Worm (Caenorhabditis elegans) whole organism, L2 larva: Measurements from ENCODE around the gene ZK669.3.

ENCODE experiments used
- C34F6.9 ChIP-seq: fragments of 150-350 bp; optimal IDR thresholded peaks from 2 replicates; lab custom pipeline; 2014; ENCODE audit warnings: missing biosample characterization, missing genetic modification characterization
- F13H6.1 ChIP-seq: sonication (generic microtip); optimal IDR thresholded peaks from 2 replicates; lab custom pipeline; 2016; ENCODE audit warnings: missing genetic modification characterization, missing compliant biosample characterization
- R02D3.7 ChIP-seq: fragments of 150-350 bp; optimal IDR thresholded peaks from 2 replicates; lab custom pipeline; 2014; ENCODE audit warnings: missing biosample characterization, missing genetic modification characterization
- Y55F3AM.14 ChIP-seq: fragments of 200-800 bp; sonication (Bioruptor generic); optimal IDR thresholded peaks from 2 replicates; lab custom pipeline; 2018; ENCODE audit warnings: mild to moderate bottlenecking, missing genetic modification characterization, missing compliant biosample characterization
- ZK546.5 ChIP-seq: sonication (generic microtip); optimal IDR thresholded peaks from 2 replicates; lab custom pipeline; 2017; ENCODE audit warnings: missing biosample characterization, missing genetic modification characterization
- alr-1 ChIP-seq: fragments of 150-350 bp; optimal IDR thresholded peaks from 2 replicates; lab custom pipeline; 2014; ENCODE audit warnings: missing biosample characterization, missing genetic modification characterization
- aly-2 ChIP-seq: fragments of 150-350 bp; optimal IDR thresholded peaks from 2 replicates; lab custom pipeline; 2014; ENCODE audit warnings: missing biosample characterization, missing genetic modification characterization
- ama-1 ChIP-seq: fragments of 150-350 bp; optimal IDR thresholded peaks from 2 replicates; lab custom pipeline; 2018; ENCODE audit warnings: inconsistent platforms
- blmp-1 ChIP-seq: sonication (generic microtip); optimal IDR thresholded peaks from 2 replicates; lab custom pipeline; 2017; ENCODE audit warnings: missing genetic modification characterization, mild to moderate bottlenecking, missing compliant biosample characterization, antibody characterized with exemption, moderate library complexity; ENCODE audit not compliant: insufficient read depth
- ceh-16 ChIP-seq: fragments of 150-350 bp; optimal IDR thresholded peaks from 2 replicates; lab custom pipeline; 2014; ENCODE audit warnings: missing biosample characterization, missing genetic modification characterization
- ceh-82 ChIP-seq: fragments of 150-350 bp; optimal IDR thresholded peaks from 2 replicates; lab custom pipeline; 2014; ENCODE audit warnings: missing biosample characterization, missing genetic modification characterization
- crh-2 ChIP-seq: sonication (generic microtip); optimal IDR thresholded peaks from 2 replicates; lab custom pipeline; 2017; ENCODE audit warnings: missing biosample characterization, missing genetic modification characterization
- dmd-4 ChIP-seq: sonication (generic microtip); optimal IDR thresholded peaks from 2 replicates; lab custom pipeline; 2017; ENCODE audit warnings: missing biosample characterization, missing genetic modification characterization
- egl-27 ChIP-seq: sonication (generic microtip); optimal IDR thresholded peaks from 3 replicates; lab custom pipeline; 2017; ENCODE audit warnings: missing biosample characterization, missing genetic modification reagents, missing genetic modification characterization
- elt-1 ChIP-seq: fragments of 150-350 bp; optimal IDR thresholded peaks from 2 replicates; lab custom pipeline; 2014; ENCODE audit warnings: missing biosample characterization, missing genetic modification characterization
- elt-3 ChIP-seq: sonication (generic microtip); optimal IDR thresholded peaks from 2 replicates; lab custom pipeline; 2017; ENCODE audit warnings: missing biosample characterization, missing genetic modification characterization
- fos-1 ChIP-seq: fragments of 150-350 bp; optimal IDR thresholded peaks from 2 replicates; lab custom pipeline; 2014; ENCODE audit warnings: missing biosample characterization, missing genetic modification characterization
- gmeb-1 ChIP-seq: fragments of 150-350 bp; optimal IDR thresholded peaks from 2 replicates; lab custom pipeline; 2014; ENCODE audit warnings: missing biosample characterization, missing genetic modification characterization
- lin-11 ChIP-seq: fragments of 150-350 bp; sonication (generic microtip); optimal IDR thresholded peaks from 2 replicates; lab custom pipeline; 2014; ENCODE audit warnings: missing biosample characterization, missing genetic modification characterization, inconsistent platforms, mixed read lengths
- lin-13 ChIP-seq: fragments of 150-350 bp; optimal IDR thresholded peaks from 2 replicates; lab custom pipeline; 2014; ENCODE audit warnings: missing biosample characterization, missing genetic modification reagents, missing genetic modification characterization
- lin-39 ChIP-seq: fragments of 150-350 bp; optimal IDR thresholded peaks from 2 replicates; lab custom pipeline; 2014; ENCODE audit warnings: missing biosample characterization, missing genetic modification reagents, missing genetic modification characterization
- lsy-2 ChIP-seq, 2 experiments: fragments of 150-350 bp in 1 of 2; sonication (generic microtip) in 1 of 2; optimal IDR thresholded peaks; 2 replicates each; lab custom pipeline; 2014 to 2017; ENCODE audit warnings: missing biosample characterization in 2 of 2, missing genetic modification characterization in 2 of 2
- mab-5 ChIP-seq: fragments of 150-350 bp; optimal IDR thresholded peaks from 2 replicates; lab custom pipeline; 2014; ENCODE audit warnings: missing biosample characterization, missing genetic modification characterization
- mbf-1 ChIP-seq: sonication (generic microtip); optimal IDR thresholded peaks from 2 replicates; lab custom pipeline; 2017; ENCODE audit warnings: missing biosample characterization, missing genetic modification characterization
- mdl-1 ChIP-seq, 2 experiments: fragments of 150-350 bp in 1 of 2; sonication (generic microtip) in 1 of 2; optimal IDR thresholded peaks; 2 replicates each; lab custom pipeline; 2017; ENCODE audit warnings: missing biosample characterization in 2 of 2, missing genetic modification characterization in 2 of 2
- nhr-10 ChIP-seq: sonication (generic microtip); optimal IDR thresholded peaks from 2 replicates; lab custom pipeline; 2017; ENCODE audit warnings: missing biosample characterization, missing genetic modification characterization
- nhr-11 ChIP-seq: fragments of 150-350 bp; optimal IDR thresholded peaks from 2 replicates; lab custom pipeline; 2014; ENCODE audit warnings: missing biosample characterization, missing genetic modification characterization
- nhr-12 ChIP-seq: fragments of 150-350 bp; optimal IDR thresholded peaks from 2 replicates; lab custom pipeline; 2014; ENCODE audit warnings: missing biosample characterization, missing genetic modification characterization
- nhr-129 ChIP-seq: fragments of 150-350 bp; optimal IDR thresholded peaks from 2 replicates; lab custom pipeline; 2014; ENCODE audit warnings: missing biosample characterization, missing genetic modification characterization
- nhr-21 ChIP-seq: fragments of 150-350 bp; optimal IDR thresholded peaks from 2 replicates; lab custom pipeline; 2014; ENCODE audit warnings: missing biosample characterization, missing genetic modification characterization
- nhr-23 ChIP-seq: fragments of 150-350 bp; optimal IDR thresholded peaks from 2 replicates; lab custom pipeline; 2014; ENCODE audit warnings: missing biosample characterization, missing genetic modification reagents, missing genetic modification characterization
- nhr-237 ChIP-seq: fragments of 150-350 bp; optimal IDR thresholded peaks from 2 replicates; lab custom pipeline; 2014; ENCODE audit warnings: missing biosample characterization, missing genetic modification characterization
- nhr-25 ChIP-seq: fragments of 150-350 bp; sonication (generic microtip); optimal IDR thresholded peaks from 3 replicates; lab custom pipeline; 2014; ENCODE audit warnings: missing biosample characterization, missing genetic modification characterization
- nhr-6 ChIP-seq: fragments of 150-350 bp; optimal IDR thresholded peaks from 2 replicates; lab custom pipeline; 2014; ENCODE audit warnings: missing biosample characterization, missing genetic modification characterization
- nhr-77 ChIP-seq: fragments of 150-350 bp; optimal IDR thresholded peaks from 2 replicates; lab custom pipeline; 2014; ENCODE audit warnings: missing biosample characterization, missing genetic modification characterization
- peb-1 ChIP-seq: fragments of 150-350 bp; optimal IDR thresholded peaks from 2 replicates; lab custom pipeline; 2014; ENCODE audit warnings: missing biosample characterization, missing genetic modification characterization
- sem-4 ChIP-seq: fragments of 150-350 bp; optimal IDR thresholded peaks from 2 replicates; lab custom pipeline; 2014; ENCODE audit warnings: missing biosample characterization, missing genetic modification reagents, missing genetic modification characterization
- skn-1 ChIP-seq: sonication (generic microtip); optimal IDR thresholded peaks from 2 replicates; lab custom pipeline; 2017; ENCODE audit warnings: missing biosample characterization, missing genetic modification characterization
- sma-3 ChIP-seq: sonication (generic microtip); optimal IDR thresholded peaks from 2 replicates; lab custom pipeline; 2016; ENCODE audit warnings: missing genetic modification reagents, missing genetic modification characterization, missing compliant biosample characterization
- sma-9 ChIP-seq, 2 experiments: fragments of 150-350 bp in 1 of 2; sonication (generic microtip) in 1 of 2; optimal IDR thresholded peaks; 2 replicates each; lab custom pipeline; 2014 to 2016; ENCODE audit warnings: missing genetic modification characterization in 2 of 2, mild to moderate bottlenecking in 1 of 2, missing biosample characterization in 1 of 2, missing compliant biosample characterization in 1 of 2, missing genetic modification reagents in 1 of 2, moderate library complexity in 1 of 2
- snpc-4 ChIP-seq: fragments of 150-350 bp; optimal IDR thresholded peaks from 2 replicates; lab custom pipeline; 2014; ENCODE audit warnings: missing biosample characterization, missing genetic modification characterization
- unc-39 ChIP-seq: fragments of 150-350 bp; optimal IDR thresholded peaks from 2 replicates; lab custom pipeline; 2014; ENCODE audit warnings: missing biosample characterization, missing genetic modification characterization
- unc-55 ChIP-seq: fragments of 150-350 bp; sonication (generic microtip); optimal IDR thresholded peaks from 3 replicates; lab custom pipeline; 2014; ENCODE audit warnings: missing biosample characterization, missing genetic modification reagents, missing genetic modification characterization
- unc-62 ChIP-seq: fragments of 150-350 bp; optimal IDR thresholded peaks from 2 replicates; lab custom pipeline; 2014; ENCODE audit warnings: missing biosample characterization, missing genetic modification reagents, missing genetic modification characterization
- zag-1 ChIP-seq: fragments of 150-350 bp; optimal IDR thresholded peaks from 2 replicates; lab custom pipeline; 2014; ENCODE audit warnings: missing biosample characterization, missing genetic modification characterization
- ztf-1 ChIP-seq: fragments of 200-800 bp; sonication (Bioruptor generic); conservative IDR thresholded peaks from 2 replicates; pipeline ENCODE4 v1.3.6; 2022; ENCODE audit warnings: missing genetic modification characterization, missing compliant biosample characterization
- ztf-11 ChIP-seq: sonication (generic microtip); optimal IDR thresholded peaks from 2 replicates; lab custom pipeline; 2017; ENCODE audit warnings: missing biosample characterization, missing genetic modification characterization
- ztf-4 ChIP-seq: fragments of 150-350 bp; optimal IDR thresholded peaks from 2 replicates; lab custom pipeline; 2014; ENCODE audit warnings: missing biosample characterization, missing genetic modification characterization

Gene ZK669.3

DNA sequence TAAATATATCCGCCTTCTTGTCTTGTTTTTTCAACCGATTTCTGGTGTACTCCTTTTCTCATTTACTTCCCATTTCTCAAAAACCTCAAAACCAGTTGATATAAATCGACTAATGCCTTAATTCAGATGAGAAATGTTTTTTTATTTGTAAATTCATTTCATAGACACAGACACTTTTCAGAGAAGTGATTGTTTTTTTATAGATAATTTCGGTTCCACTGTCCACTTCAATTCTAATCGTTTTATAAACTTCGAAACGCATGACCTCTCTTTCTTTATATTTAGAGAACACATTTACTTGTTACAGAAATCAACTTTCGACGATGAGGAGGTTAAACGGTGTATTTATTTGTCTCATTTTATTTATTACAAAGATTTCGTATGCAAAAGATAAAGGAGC is at the start of gene ZK669.3:
Gene ZK669.3, plus strand, starts transcription at position 301 of the 400 bp plus-strand sequence.
- TF ChIP-seq snpc-4 (tag; lab: Kevin White, UChicago): no peak
- TF ChIP-seq nhr-12 (tag; lab: Kevin White, UChicago): no peak
- no peak for TF ChIP-seq nhr-129
- no peak for TF ChIP-seq blmp-1
- TF ChIP-seq aly-2: no peak
- no peak for TF ChIP-seq egl-27 (tag; lab: Kevin White, UChicago)

ce11 chrII:7891869-7892615 is 48.9 kb upstream of the ZK669.3 start:
- TF ChIP-seq unc-55 (GFP tag; lab: Kevin White, UChicago) (peak; percentile 85), lin-13 (peak; percentile 32), ZK546.5 (tag; lab: Kevin White, UChicago) (no peak), lin-11 (tag; lab: Kevin White, UChicago) (peak; percentile 40), lsy-2 (tag; optimal IDR thresholded peaks at IDR 0.05; lab: Kevin White, UChicago) (peak in 1 of 2 experiments; percentile 54), elt-1 (tag; lab: Kevin White, UChicago) (no peak), aly-2 (no peak), nhr-21 (tag; lab: Kevin White, UChicago) (no peak), nhr-10 (tag; lab: Kevin White, UChicago) (no peak), sem-4 (tag; lab: Kevin White, UChicago) (peak; percentile 70), sma-3 (no peak), mab-5 (tag; lab: Kevin White, UChicago) (peak; percentile 64), peb-1 (tag; lab: Kevin White, UChicago) (no peak), lin-39 (tag; lab: Kevin White, UChicago) (peak; percentile 22), nhr-12 (tag; lab: Kevin White, UChicago) (no peak), Y55F3AM.14 (GFP tag; lab: Kevin White, UChicago) (peak; percentile 40), mdl-1 (tag; optimal IDR thresholded peaks at IDR 0.05; lab: Kevin White, UChicago) (no peak), dmd-4 (tag; lab: Kevin White, UChicago) (no peak), snpc-4 (tag; lab: Kevin White, UChicago) (peak; percentile 22), nhr-11 (tag; lab: Kevin White, UChicago) (no peak), F13H6.1 (tag; lab: Kevin White, UChicago) (peak; percentile 60), C34F6.9 (tag; lab: Kevin White, UChicago) (peak; percentile 64), sma-9 (GFP tag; optimal IDR thresholded peaks at IDR 0.05; lab: Kevin White, UChicago) (peak; percentile 29), sma-9 (tag; optimal IDR thresholded peaks at IDR 0.05; lab: Kevin White, UChicago) (no peak), elt-3 (tag; lab: Kevin White, UChicago) (no peak), ama-1 (lab: Kevin White, UChicago) (peak; percentile 60), zag-1 (peak; percentile 50), nhr-77 (tag; lab: Kevin White, UChicago) (no peak), nhr-129 (peak; percentile 59), unc-62 (no peak), ceh-16 (no peak), egl-27 (tag; lab: Kevin White, UChicago) (no peak), ztf-1 (GFP tag; lab: Robert Waterston, UW) (no peak), ztf-11 (tag; lab: Kevin White, UChicago) (no peak), mbf-1 (tag; lab: Kevin White, UChicago) (no peak), R02D3.7 (tag; lab: Kevin White, UChicago) (no peak), crh-2 (tag; lab: Kevin White, UChicago) (peak; percentile 67), alr-1 (tag; lab: Kevin White, UChicago) (no peak), nhr-25 (tag; lab: Kevin White, UChicago) (peak; percentile 2), ceh-82 (tag; lab: Kevin White, UChicago) (no peak), unc-39 (no peak), skn-1 (tag; lab: Kevin White, UChicago) (no peak), blmp-1 (no peak), ztf-4 (tag; lab: Kevin White, UChicago) (peak; percentile 69), nhr-6 (no peak), nhr-23 (tag; lab: Kevin White, UChicago) (no peak), fos-1 (tag; lab: Kevin White, UChicago) (peak; percentile 80), nhr-237 (no peak), gmeb-1 (tag; lab: Kevin White, UChicago) (no peak)
- TF ChIP-seq, all 48 proteins: peak for 19
